Worm (Caenorhabditis elegans) whole organism, L4 larva: ENCODE measurements around the gene scl-19.
A peak's percentile ranks its signal among the peaks of the same experiment; 100 is the strongest.

Source experiments
- R02D3.7 ChIP-seq: fragments of 150-350 bp; sonication (generic microtip); optimal IDR thresholded peaks from 3 replicates; lab custom pipeline; 2014; ENCODE audit warnings: missing biosample characterization, missing genetic modification characterization
- T20F7.1 ChIP-seq: fragments of 200-800 bp; sonication (Bioruptor generic); optimal IDR thresholded peaks from 2 replicates; lab custom pipeline; 2018; ENCODE audit warnings: mild to moderate bottlenecking, missing genetic modification characterization, missing compliant biosample characterization
- T26A8.4 ChIP-seq: fragments of 200-800 bp; sonication (Bioruptor generic); IDR thresholded peaks from 2 replicates; pipeline ENCODE4 v1.3.6; 2022; ENCODE audit warnings: missing genetic modification characterization, missing compliant biosample characterization
- Y48G9A.11 ChIP-seq: fragments of 200-800 bp; sonication (Bioruptor generic); IDR thresholded peaks from 2 replicates; pipeline ENCODE4 v1.3.6; 2022; ENCODE audit warnings: missing genetic modification reagents, missing genetic modification characterization, missing compliant biosample characterization
- aha-1 ChIP-seq: fragments of 150-350 bp; peaks from one replicate; lab custom pipeline; 2014; ENCODE audit warnings: missing biosample characterization, missing genetic modification characterization
- ceh-20 ChIP-seq: fragments of 200-800 bp; sonication (Bioruptor generic); IDR thresholded peaks from 2 replicates; pipeline ENCODE4 v1.3.6; 2022; ENCODE audit warnings: missing genetic modification reagents, missing genetic modification characterization, missing compliant biosample characterization
- ceh-32 ChIP-seq: sonication (generic microtip); optimal IDR thresholded peaks from 2 replicates; lab custom pipeline; 2016; ENCODE audit warnings: mild to moderate bottlenecking, missing genetic modification characterization, missing compliant biosample characterization; ENCODE audit not compliant: poor library complexity
- ces-1 ChIP-seq: fragments of 150-350 bp; sonication (generic microtip); optimal IDR thresholded peaks from 4 replicates; lab custom pipeline; 2014; ENCODE audit warnings: missing biosample characterization, missing genetic modification reagents, missing genetic modification characterization
- ctbp-1 ChIP-seq: fragments of 200-800 bp; sonication (Bioruptor generic); IDR thresholded peaks from 2 replicates; pipeline ENCODE4 v1.3.6; 2022; ENCODE audit warnings: missing genetic modification reagents, missing genetic modification characterization, missing compliant biosample characterization
- daf-19 ChIP-seq: fragments of 200-800 bp; sonication (Bioruptor generic); conservative IDR thresholded peaks from 2 replicates; pipeline ENCODE4 v1.3.6; 2022; ENCODE audit warnings: missing genetic modification characterization, missing compliant biosample characterization
- duxl-1 ChIP-seq: sonication (generic microtip); optimal IDR thresholded peaks from 2 replicates; lab custom pipeline; 2016; ENCODE audit warnings: mild to moderate bottlenecking, missing genetic modification characterization, moderate library complexity, missing compliant biosample characterization; ENCODE audit not compliant: poor library complexity
- egl-43 ChIP-seq: fragments of 200-800 bp; sonication (Bioruptor generic); IDR thresholded peaks from 2 replicates; pipeline ENCODE4 v1.3.6; 2022; ENCODE audit warnings: missing genetic modification reagents, missing genetic modification characterization, missing compliant biosample characterization
- lin-13 ChIP-seq: fragments of 150-350 bp; optimal IDR thresholded peaks from 2 replicates; lab custom pipeline; 2014; ENCODE audit warnings: missing biosample characterization, missing genetic modification reagents, missing genetic modification characterization
- lin-38 ChIP-seq: fragments of 200-800 bp; sonication (Bioruptor generic); IDR thresholded peaks from 2 replicates; pipeline ENCODE4 v1.3.6; 2022; ENCODE audit warnings: missing genetic modification reagents, missing genetic modification characterization, missing compliant biosample characterization
- lin-39 ChIP-seq: fragments of 150-350 bp; optimal IDR thresholded peaks from 2 replicates; lab custom pipeline; 2014; ENCODE audit warnings: missing biosample characterization, missing genetic modification reagents, missing genetic modification characterization
- nhr-42 ChIP-seq: fragments of 200-800 bp; sonication (Bioruptor generic); IDR thresholded peaks from 2 replicates; pipeline ENCODE4 v1.3.6; 2022; ENCODE audit warnings: missing genetic modification characterization, missing compliant biosample characterization
- nhr-48 ChIP-seq: sonication (generic microtip); optimal IDR thresholded peaks from 2 replicates; lab custom pipeline; 2016; ENCODE audit warnings: mild to moderate bottlenecking, missing genetic modification characterization, missing compliant biosample characterization
- nhr-77 ChIP-seq: fragments of 150-350 bp; optimal IDR thresholded peaks from 2 replicates; lab custom pipeline; 2014; ENCODE audit warnings: missing biosample characterization, missing genetic modification characterization
- pha-4 ChIP-seq, 2 experiments: fragments of 150-350 bp in 1 of 2; fragments of 200-800 bp in 1 of 2; sonication (Bioruptor generic) in 1 of 2; IDR thresholded peaks in 1 of 2; optimal IDR thresholded peaks in 1 of 2; 2 replicates each; pipeline versions ENCODE4 v1.3.6 to Lab custom; 2014 to 2022; ENCODE audit warnings: missing genetic modification characterization in 2 of 2, missing genetic modification reagents in 2 of 2, missing biosample characterization in 1 of 2, missing compliant biosample characterization in 1 of 2
- pqm-1 ChIP-seq: sonication (generic microtip); optimal IDR thresholded peaks from 2 replicates; lab custom pipeline; 2017; ENCODE audit warnings: missing biosample characterization, missing genetic modification characterization
- tra-1 ChIP-seq: fragments of 200-800 bp; sonication (Bioruptor generic); IDR thresholded peaks from 2 replicates; pipeline ENCODE4 v1.3.6; 2022; ENCODE audit warnings: missing genetic modification reagents, missing genetic modification characterization, missing compliant biosample characterization
- unc-62 ChIP-seq, 3 experiments: fragments of 150-350 bp in 1 of 3; sonication (generic microtip); optimal IDR thresholded peaks in 2 of 3; peaks in 1 of 3; 1 replicate in 1 of 3; 2 replicates in 2 of 3; lab custom pipeline; 2014 to 2017; ENCODE audit warnings: missing biosample characterization in 3 of 3, missing genetic modification characterization in 3 of 3, missing genetic modification reagents in 3 of 3, missing genotype in 1 of 3
- vab-7 ChIP-seq: fragments of 200-800 bp; sonication (Bioruptor generic); IDR thresholded peaks from 2 replicates; pipeline ENCODE4 v1.3.6; 2022; ENCODE audit warnings: missing genetic modification reagents, missing genetic modification characterization, missing compliant biosample characterization
- zfp-3 ChIP-seq: fragments of 200-800 bp; sonication (Bioruptor generic); conservative IDR thresholded peaks from 2 replicates; pipeline ENCODE4 v1.3.6; 2022; ENCODE audit warnings: missing genetic modification reagents, missing genetic modification characterization, missing compliant biosample characterization

The scl-19 gene

DNA sequence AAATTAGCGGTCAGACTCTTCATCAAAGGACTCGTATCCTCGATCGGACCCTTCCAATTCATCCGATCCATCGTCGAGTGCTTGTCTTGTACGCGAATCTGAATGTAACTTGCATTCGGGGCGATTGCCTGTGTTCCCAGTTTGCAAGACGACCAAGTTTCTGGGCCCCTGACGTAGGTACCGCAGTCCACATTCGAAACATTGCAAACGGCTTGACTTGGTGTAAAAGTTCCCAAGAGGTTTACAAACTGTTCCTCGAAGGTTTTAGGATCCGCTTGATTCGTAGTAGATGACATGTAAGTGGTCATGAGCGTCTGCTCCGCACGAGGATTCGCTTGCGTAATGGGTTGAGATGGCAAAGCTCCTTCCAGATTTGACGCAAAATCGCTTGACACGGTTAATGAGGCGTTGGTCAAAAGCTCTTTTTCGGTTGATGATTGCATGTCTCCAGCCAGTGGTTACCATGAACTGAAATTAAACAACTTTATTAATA, 44.5 kb downstream of the scl-19 start, which contains the start of gene Y17D7B.4:
Gene Y17D7B.4 (minus strand): TSS at position 443 of the 493 bp plus-strand sequence.
- TF ChIP-seq unc-62 (GFP tag; optimal IDR thresholded peaks at IDR 0.05 in 1 of 2; lab: Kevin White, UChicago) (peak in 1 of 2 experiments; percentile 66), unc-62 (tag; optimal IDR thresholded peaks at IDR 0.05; lab: Kevin White, UChicago) (no peak), ceh-20 (no peak), aha-1 (tag; lab: Kevin White, UChicago) (peak; percentile 95), T20F7.1 (GFP tag; lab: Kevin White, UChicago) (no peak), duxl-1 (peak; percentile 57), Y48G9A.11 (0 out of 2 replicates have a peak, but pooled peaks have one; percentile 9), nhr-42 (0 out of 2 replicates have a peak, but pooled peaks have one; percentile 51)

DNA sequence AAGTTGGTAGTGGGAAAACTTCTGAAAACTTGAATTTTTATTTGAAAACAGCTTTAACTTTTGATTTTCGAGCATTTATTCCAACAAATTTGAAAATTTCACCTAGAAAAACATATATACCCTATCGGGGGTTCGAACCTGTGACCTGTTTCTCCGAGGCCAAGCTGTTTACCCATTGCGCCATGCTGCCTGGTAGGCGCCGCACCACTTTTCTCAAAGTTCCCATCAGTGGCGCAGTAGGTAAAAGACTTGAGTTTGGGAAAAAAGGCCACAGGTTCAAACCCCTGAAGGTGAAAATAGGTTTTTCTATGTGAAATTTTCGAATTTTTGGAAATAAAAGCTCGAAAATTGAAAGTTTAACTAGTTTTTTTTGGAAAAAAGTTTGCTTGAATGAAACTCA, 48.8 kb downstream of the scl-19 start:
- TF ChIP-seq lin-13 (GFP tag; lab: Kevin White, UChicago) (peak; percentile 49), nhr-77 (tag; lab: Kevin White, UChicago) (no peak), ceh-32 (no peak), ctbp-1 (no peak), daf-19 (GFP tag; lab: Robert Waterston, UW) (no peak), unc-62 (GFP tag; optimal IDR thresholded peaks at IDR 0.05 in 1 of 2; lab: Kevin White, UChicago) (peak in 1 of 2 experiments; percentile 41), unc-62 (tag; optimal IDR thresholded peaks at IDR 0.05; lab: Kevin White, UChicago) (no peak), lin-39 (tag; lab: Kevin White, UChicago) (no peak), lin-38 (GFP tag; lab: Robert Waterston, UW) (0 out of 2 replicates have a peak, but pooled peaks have one; percentile 12), R02D3.7 (no peak), tra-1 (GFP tag; lab: Robert Waterston, UW) (0 out of 2 replicates have a peak, but pooled peaks have one; percentile 15), ces-1 (GFP tag; lab: Kevin White, UChicago) (no peak), egl-43 (GFP tag; lab: Robert Waterston, UW) (0 out of 2 replicates have a peak, but pooled peaks have one; percentile 17), vab-7 (GFP tag; lab: Robert Waterston, UW) (no peak), zfp-3 (GFP tag; lab: Robert Waterston, UW) (no peak), nhr-48 (tag; lab: Kevin White, UChicago) (no peak), pqm-1 (tag; lab: Kevin White, UChicago) (no peak), pha-4 (GFP tag; IDR thresholded peaks at IDR 0.05; lab: Robert Waterston, UW) (0 out of 2 replicates have a peak, but pooled peaks have one; percentile 31), pha-4 (tag; optimal IDR thresholded peaks at IDR 0.05; lab: Kevin White, UChicago) (no peak), T26A8.4 (no peak)
